Fruit fly (Drosophila melanogaster) Kc167 (cell line): ENCODE measurements around the gene sif.

ENCODE experiments used
- Myc ChIP-seq: fragments of >200 bp; optimal IDR thresholded peaks from 2 replicates; lab custom pipeline; 2017; ENCODE audit warnings: missing external identifiers
- h ChIP-seq: fragments of >200 bp; optimal IDR thresholded peaks from 3 replicates; lab custom pipeline; 2018; ENCODE audit warnings: missing external identifiers
- insv ChIP-seq: fragments of >200 bp; optimal IDR thresholded peaks from 3 replicates; lab custom pipeline; 2018; ENCODE audit warnings: missing external identifiers
- psq ChIP-seq: fragments of >200 bp; optimal IDR thresholded peaks from 2 replicates; lab custom pipeline; 2017; ENCODE audit warnings: missing external identifiers
- ttk ChIP-seq: sonication (Bioruptor generic); optimal IDR thresholded peaks from 2 replicates; lab custom pipeline; 2017; ENCODE audit warnings: missing external identifiers

DNA sequence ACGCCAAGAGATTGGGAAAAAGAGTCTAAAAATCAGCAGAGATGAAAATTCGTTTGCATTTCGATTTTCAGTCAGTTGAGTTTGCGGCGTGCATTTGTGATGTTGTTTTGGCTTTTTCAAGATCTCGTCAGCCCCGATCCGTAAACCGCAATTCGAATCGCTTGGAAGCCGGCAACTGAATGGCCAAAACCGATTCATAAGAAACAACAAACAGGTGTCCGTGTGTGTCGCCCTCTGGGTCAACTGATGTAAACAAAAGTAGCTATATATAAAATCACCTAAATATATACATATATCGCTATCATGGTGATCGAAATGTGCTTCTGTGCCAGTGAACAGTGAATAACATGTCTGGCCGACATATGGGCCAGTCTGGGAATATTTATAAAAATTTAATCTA is 9.1 kb downstream of the sif start:
- no peak for TF ChIP-seq psq (lab: Kevin White, UChicago)
- TF ChIP-seq insv (lab: Kevin White, UChicago): no peak
- TF ChIP-seq Myc: no peak
- no peak for TF ChIP-seq h (lab: Kevin White, UChicago)
- TF ChIP-seq ttk: no peak
